Worm (Caenorhabditis elegans) whole organism, L3 larva: ENCODE results near the gene F14H12.7.
A peak's percentile ranks its signal among the peaks of the same experiment; 100 is the strongest.

ENCODE experiments used
- R02D3.7 ChIP-seq: fragments of 150-350 bp; optimal IDR thresholded peaks from 2 replicates; lab custom pipeline; 2014; ENCODE audit warnings: missing biosample characterization, missing genetic modification characterization
- ZK546.5 ChIP-seq: sonication (generic microtip); optimal IDR thresholded peaks from 2 replicates; lab custom pipeline; 2017; ENCODE audit warnings: missing biosample characterization, missing genetic modification characterization
- aly-2 ChIP-seq: fragments of 150-350 bp; optimal IDR thresholded peaks from 2 replicates; lab custom pipeline; 2014; ENCODE audit warnings: missing biosample characterization, missing genetic modification characterization
- ama-1 ChIP-seq: fragments of 150-350 bp; optimal IDR thresholded peaks from 2 replicates; lab custom pipeline; 2018
- ceh-28 ChIP-seq: fragments of 150-350 bp; optimal IDR thresholded peaks from 2 replicates; lab custom pipeline; 2014; ENCODE audit warnings: missing biosample characterization, missing genetic modification reagents, missing genetic modification characterization
- ceh-82 ChIP-seq: fragments of 150-350 bp; optimal IDR thresholded peaks from 2 replicates; lab custom pipeline; 2014; ENCODE audit warnings: missing biosample characterization, missing genetic modification characterization
- daf-12 ChIP-seq: fragments of 150-350 bp; optimal IDR thresholded peaks from 2 replicates; lab custom pipeline; 2014; ENCODE audit warnings: missing biosample characterization, missing genetic modification reagents, missing genetic modification characterization
- egl-27 ChIP-seq: sonication (generic microtip); optimal IDR thresholded peaks from 4 replicates; lab custom pipeline; 2017; ENCODE audit warnings: missing biosample characterization, missing genetic modification reagents, missing genetic modification characterization
- egl-5 ChIP-seq: fragments of 150-350 bp; optimal IDR thresholded peaks from 2 replicates; lab custom pipeline; 2017; ENCODE audit warnings: missing biosample characterization, missing genetic modification reagents, missing genetic modification characterization, inconsistent platforms
- elt-1 ChIP-seq: fragments of 150-350 bp; optimal IDR thresholded peaks from 2 replicates; lab custom pipeline; 2014; ENCODE audit warnings: missing biosample characterization, missing genetic modification characterization
- elt-2 ChIP-seq: sonication (generic microtip); optimal IDR thresholded peaks from 2 replicates; lab custom pipeline; 2016; ENCODE audit warnings: missing genetic modification reagents, mild to moderate bottlenecking, missing genetic modification characterization, missing compliant biosample characterization
- elt-3 ChIP-seq, 3 experiments: fragments of 150-350 bp in 1 of 3; sonication (generic microtip) in 2 of 3; optimal IDR thresholded peaks; 2 replicates in 2 of 3; 4 replicates in 1 of 3; lab custom pipeline; 2014 to 2017; ENCODE audit warnings: missing biosample characterization in 3 of 3, missing genetic modification characterization in 3 of 3
- fkh-10 ChIP-seq: sonication (generic microtip); optimal IDR thresholded peaks from 2 replicates; lab custom pipeline; 2017; ENCODE audit warnings: missing biosample characterization, missing genetic modification reagents, missing genetic modification characterization
- fkh-2 ChIP-seq: fragments of 150-350 bp; optimal IDR thresholded peaks from 2 replicates; lab custom pipeline; 2014; ENCODE audit warnings: missing biosample characterization, missing genetic modification reagents, missing genetic modification characterization
- fos-1 ChIP-seq: fragments of 150-350 bp; optimal IDR thresholded peaks from 2 replicates; lab custom pipeline; 2014; ENCODE audit warnings: missing biosample characterization, missing genetic modification characterization
- hmg-11 ChIP-seq: sonication (generic microtip); optimal IDR thresholded peaks from 2 replicates; lab custom pipeline; 2016; ENCODE audit warnings: missing genetic modification characterization, missing compliant biosample characterization
- lin-15B ChIP-seq: fragments of 150-350 bp; optimal IDR thresholded peaks from 2 replicates; lab custom pipeline; 2014; ENCODE audit warnings: missing biosample characterization, missing genetic modification characterization
- lin-39 ChIP-seq: fragments of 150-350 bp; optimal IDR thresholded peaks from 2 replicates; lab custom pipeline; 2018; ENCODE audit warnings: missing biosample characterization, missing genetic modification reagents, missing genetic modification characterization
- lsy-12 ChIP-seq: sonication (generic microtip); optimal IDR thresholded peaks from 2 replicates; lab custom pipeline; 2016; ENCODE audit warnings: mild to moderate bottlenecking, missing genetic modification characterization, missing compliant biosample characterization
- mdl-1 ChIP-seq: fragments of 150-350 bp; optimal IDR thresholded peaks from 2 replicates; lab custom pipeline; 2014; ENCODE audit warnings: missing biosample characterization, missing genetic modification characterization
- mml-1 ChIP-seq: fragments of 150-350 bp; sonication (generic microtip); optimal IDR thresholded peaks from 3 replicates; lab custom pipeline; 2014; ENCODE audit warnings: missing biosample characterization, missing genetic modification characterization
- nfya-1 ChIP-seq: sonication (generic microtip); optimal IDR thresholded peaks from 2 replicates; lab custom pipeline; 2017; ENCODE audit warnings: missing genetic modification characterization, mild to moderate bottlenecking, missing compliant biosample characterization, antibody characterized with exemption, moderate library complexity; ENCODE audit not compliant: insufficient read depth
- nhr-11 ChIP-seq: fragments of 150-350 bp; optimal IDR thresholded peaks from 2 replicates; lab custom pipeline; 2014; ENCODE audit warnings: missing biosample characterization, missing genetic modification characterization
- nhr-12 ChIP-seq: fragments of 150-350 bp; optimal IDR thresholded peaks from 2 replicates; lab custom pipeline; 2014; ENCODE audit warnings: missing biosample characterization, missing genetic modification characterization
- nhr-23 ChIP-seq: fragments of 150-350 bp; optimal IDR thresholded peaks from 2 replicates; lab custom pipeline; 2014; ENCODE audit warnings: missing biosample characterization, missing genetic modification reagents, missing genetic modification characterization
- nhr-237 ChIP-seq: fragments of 150-350 bp; optimal IDR thresholded peaks from 2 replicates; lab custom pipeline; 2014; ENCODE audit warnings: missing biosample characterization, missing genetic modification characterization
- nhr-25 ChIP-seq: sonication (generic microtip); optimal IDR thresholded peaks from 2 replicates; lab custom pipeline; 2017; ENCODE audit warnings: missing biosample characterization, missing genetic modification characterization
- nhr-28 ChIP-seq: fragments of 150-350 bp; optimal IDR thresholded peaks from 2 replicates; lab custom pipeline; 2014; ENCODE audit warnings: missing biosample characterization, missing genetic modification characterization
- nhr-43 ChIP-seq: sonication (generic microtip); optimal IDR thresholded peaks from 2 replicates; lab custom pipeline; 2016; ENCODE audit warnings: mild to moderate bottlenecking, missing genetic modification characterization, missing compliant biosample characterization; ENCODE audit not compliant: poor library complexity, severe bottlenecking
- nhr-67 ChIP-seq: fragments of 150-350 bp; optimal IDR thresholded peaks from 2 replicates; lab custom pipeline; 2014; ENCODE audit warnings: missing biosample characterization, missing genetic modification characterization
- nhr-77 ChIP-seq: fragments of 150-350 bp; optimal IDR thresholded peaks from 2 replicates; lab custom pipeline; 2014; ENCODE audit warnings: missing biosample characterization, missing genetic modification characterization
- pha-4 ChIP-seq: fragments of 150-350 bp; optimal IDR thresholded peaks from 2 replicates; lab custom pipeline; 2014; ENCODE audit warnings: missing biosample characterization, missing genetic modification reagents, missing genetic modification characterization
- pqm-1 ChIP-seq: fragments of 150-350 bp; optimal IDR thresholded peaks from 2 replicates; lab custom pipeline; 2017; ENCODE audit warnings: missing biosample characterization, missing genetic modification characterization, inconsistent platforms
- sea-2 ChIP-seq: fragments of 150-350 bp; sonication (generic microtip); optimal IDR thresholded peaks from 4 replicates; lab custom pipeline; 2014; ENCODE audit warnings: missing biosample characterization, missing genetic modification reagents, missing genetic modification characterization
- skn-1 ChIP-seq: fragments of 150-350 bp; optimal IDR thresholded peaks from 2 replicates; lab custom pipeline; 2014; ENCODE audit warnings: missing biosample characterization, missing genetic modification characterization
- tbx-2 ChIP-seq: sonication (generic microtip); optimal IDR thresholded peaks from 2 replicates; lab custom pipeline; 2016; ENCODE audit warnings: mild to moderate bottlenecking, missing genetic modification characterization, missing compliant biosample characterization
- unc-39 ChIP-seq: sonication (generic microtip); optimal IDR thresholded peaks from 4 replicates; lab custom pipeline; 2017; ENCODE audit warnings: missing biosample characterization, missing genetic modification characterization
- unc-62 ChIP-seq: fragments of 150-350 bp; sonication (generic microtip); optimal IDR thresholded peaks from 4 replicates; lab custom pipeline; 2014; ENCODE audit warnings: missing biosample characterization, missing genetic modification reagents, missing genetic modification characterization
- ztf-11 ChIP-seq: fragments of 150-350 bp; optimal IDR thresholded peaks from 2 replicates; lab custom pipeline; 2014; ENCODE audit warnings: missing biosample characterization, missing genetic modification characterization
- ztf-4 ChIP-seq: fragments of 150-350 bp; optimal IDR thresholded peaks from 2 replicates; lab custom pipeline; 2014; ENCODE audit warnings: missing biosample characterization, missing genetic modification characterization

The F14H12.7 gene

DNA sequence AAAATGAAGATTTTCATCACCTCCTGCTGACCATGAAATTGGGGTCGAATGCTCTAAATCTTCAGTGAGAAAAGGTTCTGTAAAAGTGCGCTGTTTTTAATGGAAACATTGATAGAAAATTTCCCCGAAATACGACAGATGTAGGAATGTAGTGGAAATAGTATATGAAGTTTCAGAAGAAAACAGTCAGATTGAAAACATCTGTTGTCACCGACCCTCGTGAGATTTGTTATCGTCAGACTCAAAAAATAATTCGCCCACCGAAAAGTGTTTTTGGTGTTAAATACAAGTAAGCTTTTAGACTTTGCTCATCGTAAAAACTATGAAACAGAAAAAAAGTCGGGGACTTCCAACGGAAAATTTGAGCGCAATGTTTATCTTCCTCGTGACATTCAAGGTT, 2.5 kb upstream of the F14H12.7 start, which contains the start of gene F14H12.8:
Gene F14H12.8, minus strand, starts transcription at position 101 of the 400 bp plus-strand sequence.
- TF ChIP-seq elt-1 (tag; lab: Kevin White, UChicago) (no peak), hmg-11 (tag; lab: Kevin White, UChicago) (no peak), egl-27 (tag; lab: Kevin White, UChicago) (no peak), skn-1 (no peak), fkh-10 (GFP tag; lab: Kevin White, UChicago) (no peak), lin-39 (tag; lab: Kevin White, UChicago) (no peak), lin-15B (tag; lab: Kevin White, UChicago) (no peak), nhr-11 (tag; lab: Kevin White, UChicago) (no peak), nhr-43 (tag; lab: Kevin White, UChicago) (no peak), mdl-1 (tag; lab: Kevin White, UChicago) (no peak), elt-2 (tag; lab: Kevin White, UChicago) (no peak), aly-2 (tag; lab: Kevin White, UChicago) (no peak), nhr-23 (no peak), ceh-28 (tag; lab: Kevin White, UChicago) (no peak), ZK546.5 (no peak), nhr-67 (tag; lab: Kevin White, UChicago) (no peak), lsy-12 (tag; lab: Kevin White, UChicago) (no peak), nhr-12 (tag; lab: Kevin White, UChicago) (no peak), nfya-1 (tag; lab: Kevin White, UChicago) (no peak)

DNA sequence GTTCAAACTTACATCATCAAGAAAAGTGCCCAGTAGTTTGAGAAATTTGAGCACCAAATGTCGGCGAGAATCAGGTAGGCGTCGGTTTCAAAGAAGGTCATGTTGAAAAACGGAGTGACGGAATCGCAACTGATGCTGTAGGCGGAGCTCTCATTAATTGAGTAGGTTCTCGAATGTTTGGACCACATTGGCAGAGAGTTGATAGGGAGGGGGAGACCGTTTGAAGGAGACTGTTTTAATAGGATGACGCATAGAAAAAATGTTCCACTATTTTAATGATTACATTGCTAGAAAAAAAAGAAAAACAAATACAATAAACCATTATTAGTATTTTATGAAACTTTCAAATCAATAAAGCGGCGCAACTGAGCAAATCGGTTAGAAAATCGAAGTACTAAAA, 778 bp upstream of the F14H12.7 start, which contains the start of gene F14H12.17:
Gene F14H12.17, minus strand, starts transcription at position 101 of the 400 bp plus-strand sequence.
- TF ChIP-seq nhr-43 (tag; lab: Kevin White, UChicago) (no peak), elt-3 (tag; optimal IDR thresholded peaks at IDR 0.05; lab: Kevin White, UChicago) (no peak), nhr-237 (tag; lab: Kevin White, UChicago) (no peak), fos-1 (tag; lab: Kevin White, UChicago) (no peak), mml-1 (tag; lab: Kevin White, UChicago) (no peak), pha-4 (tag; lab: Kevin White, UChicago) (no peak), ceh-28 (tag; lab: Kevin White, UChicago) (no peak), ztf-11 (tag; lab: Kevin White, UChicago) (no peak), ceh-82 (tag; lab: Kevin White, UChicago) (no peak)

DNA sequence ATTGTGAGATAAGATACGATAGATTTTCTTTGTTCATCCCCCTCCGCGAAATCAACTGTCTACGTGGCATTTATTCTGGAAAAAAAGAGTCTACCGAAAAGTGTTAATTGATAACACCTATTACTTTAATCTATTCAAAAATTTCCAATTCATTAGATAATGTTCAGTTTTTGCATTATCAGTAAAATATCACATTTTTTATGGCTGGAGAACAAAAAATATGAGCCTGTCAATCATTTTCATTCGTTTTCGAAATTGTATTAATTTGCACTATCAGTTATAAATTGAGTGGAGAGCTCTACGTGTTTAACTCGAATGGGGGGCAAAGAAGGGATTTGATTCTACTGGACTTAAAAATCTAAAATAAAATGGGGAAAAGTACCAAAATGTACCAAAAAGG, 3.4 kb downstream of the F14H12.7 start:
- TF ChIP-seq elt-2 (tag; lab: Kevin White, UChicago) (peak; percentile 61), ztf-4 (no peak), fkh-10 (GFP tag; lab: Kevin White, UChicago) (no peak)

DNA sequence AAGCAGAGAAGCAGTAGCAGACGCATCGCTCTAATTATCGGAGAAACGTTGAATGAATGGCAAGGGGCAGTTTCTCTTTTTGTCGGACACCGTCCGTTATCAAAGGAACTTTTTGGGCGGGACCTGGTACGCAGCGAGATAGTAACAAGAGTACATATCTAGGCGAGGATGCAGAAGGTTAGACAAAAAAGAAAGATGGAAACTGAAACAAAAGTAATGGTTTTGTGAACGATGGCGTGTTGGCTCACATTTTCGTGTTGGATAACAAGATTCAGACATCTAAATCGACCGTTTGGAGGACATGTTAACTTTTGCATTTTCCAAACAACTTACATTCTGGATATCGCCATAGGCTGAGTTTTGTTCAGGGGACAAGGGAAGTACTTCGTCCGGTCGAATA, 5.0 kb downstream of the F14H12.7 start, which contains the start of gene F14H12.6:
Gene F14H12.6, minus strand, starts transcription at position 101 of the 400 bp plus-strand sequence.
- TF ChIP-seq pqm-1 (no peak), nhr-43 (tag; lab: Kevin White, UChicago) (no peak), unc-39 (tag; lab: Kevin White, UChicago) (no peak), elt-1 (tag; lab: Kevin White, UChicago) (no peak), mml-1 (tag; lab: Kevin White, UChicago) (no peak), fos-1 (tag; lab: Kevin White, UChicago) (no peak), fkh-2 (no peak), nhr-67 (tag; lab: Kevin White, UChicago) (no peak), elt-3 (tag; optimal IDR thresholded peaks at IDR 0.05; lab: Kevin White, UChicago) (no peak), R02D3.7 (tag; lab: Kevin White, UChicago) (no peak)
- TF ChIP-seq, all 47 proteins: peak for 0

DNA sequence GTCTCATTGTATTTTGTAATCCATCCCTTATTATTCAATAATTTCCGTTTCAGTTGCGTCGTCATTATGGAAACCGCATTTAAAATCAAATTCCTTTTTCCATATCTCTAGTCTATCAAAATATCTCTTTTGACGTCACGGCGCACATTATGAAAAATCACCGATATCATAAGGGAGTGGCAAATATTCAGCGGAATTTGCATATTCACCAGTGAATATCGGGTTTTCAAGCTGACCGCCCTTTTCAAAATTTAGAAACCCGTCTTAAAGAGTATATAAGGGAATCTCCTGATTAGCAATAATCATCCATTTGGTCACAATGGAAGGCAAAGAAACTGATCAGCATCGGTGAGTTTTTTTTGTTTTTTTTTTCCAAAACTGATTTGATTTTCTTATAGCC, 9.1 kb downstream of the F14H12.7 start, which contains the start of gene col-165:
Gene col-165, plus strand, starts transcription at position 301 of the 400 bp plus-strand sequence.
- no peak for TF ChIP-seq fkh-10 (GFP tag; lab: Kevin White, UChicago)
- TF ChIP-seq lin-39 (tag; lab: Kevin White, UChicago): no peak
- TF ChIP-seq nhr-25 (tag; lab: Kevin White, UChicago): no peak
- no peak for TF ChIP-seq ceh-82 (tag; lab: Kevin White, UChicago)
- TF ChIP-seq egl-5 (tag; lab: Kevin White, UChicago): no peak
- TF ChIP-seq nfya-1 (tag; lab: Kevin White, UChicago): no peak
- TF ChIP-seq unc-39 (tag; lab: Kevin White, UChicago): no peak
- TF ChIP-seq ztf-4: no peak
- no peak for TF ChIP-seq lin-15B (tag; lab: Kevin White, UChicago)
- TF ChIP-seq fos-1 (tag; lab: Kevin White, UChicago): no peak
- TF ChIP-seq tbx-2 (tag; lab: Kevin White, UChicago): no peak
- no peak for TF ChIP-seq sea-2
- TF ChIP-seq ceh-28 (tag; lab: Kevin White, UChicago): no peak
- TF ChIP-seq unc-62 (GFP tag; lab: Kevin White, UChicago): no peak
- no peak for TF ChIP-seq nhr-77 (tag; lab: Kevin White, UChicago)
- no peak for TF ChIP-seq ama-1 (lab: Kevin White, UChicago)
- TF ChIP-seq daf-12 (tag; lab: Kevin White, UChicago): no peak
- no peak for TF ChIP-seq nhr-28 (tag; lab: Kevin White, UChicago)
- TF ChIP-seq, all 47 proteins: peak for 0
